Fruit fly (Drosophila melanogaster) whole organism, adult: ENCODE data around the gene CG10237.

Experiments used
- CG11617 ChIP-seq: fragments of 200-800 bp; sonication (Bioruptor generic); optimal IDR thresholded peaks from 2 replicates; lab custom pipeline; 2017; ENCODE audit warnings: mild to moderate bottlenecking, missing biosample characterization, missing genetic modification reagents, missing genetic modification characterization
- CG14711 ChIP-seq: fragments of 200-800 bp; sonication (Bioruptor generic); optimal IDR thresholded peaks from 2 replicates; lab custom pipeline; 2018; ENCODE audit warnings: missing biosample characterization, mild to moderate bottlenecking, missing genetic modification characterization, moderate library complexity
- CG7045 ChIP-seq: fragments of 200-800 bp; sonication (Bioruptor generic); optimal IDR thresholded peaks from 2 replicates; lab custom pipeline; 2017; ENCODE audit warnings: missing biosample characterization, mild to moderate bottlenecking, missing genetic modification characterization
- cic ChIP-seq: fragments of 200-800 bp; sonication (Bioruptor generic); optimal IDR thresholded peaks from 2 replicates; lab custom pipeline; 2017; ENCODE audit warnings: missing biosample characterization, mild to moderate bottlenecking, missing genetic modification characterization, moderate library complexity

- TF ChIP-seq CG14711 (tag; lab: Kevin White, UChicago) (peak; percentile 69), CG7045 (GFP tag; lab: Kevin White, UChicago) (peak; percentile 32), CG11617 (GFP tag; lab: Kevin White, UChicago) (no peak), cic (no peak)
Measured at dm6 chr2L:19425765-19426329, 16.7 kb downstream of the CG10237 start.
